Worm (Caenorhabditis elegans): ENCODE results near the gene acbp-7.

DNA sequence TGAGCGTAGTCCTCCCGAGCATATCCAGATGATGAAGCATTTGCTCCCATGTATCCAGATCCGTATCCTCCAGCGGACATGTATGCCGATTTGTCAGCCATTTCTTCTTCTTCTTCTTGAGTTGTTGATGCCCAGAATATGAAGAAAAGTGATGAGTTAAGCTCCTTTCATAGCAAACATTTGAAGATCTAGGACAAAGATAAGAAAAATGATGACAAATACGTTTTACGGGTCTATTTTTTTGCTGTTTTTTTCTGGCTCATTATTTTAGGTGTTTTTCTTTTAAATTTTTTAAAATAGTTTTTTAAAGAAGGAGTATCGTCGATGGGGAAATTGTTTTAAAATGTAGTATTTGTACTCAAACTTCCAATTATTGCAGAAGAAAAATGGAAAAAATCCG is 7.3 kb upstream of the acbp-7 start, which contains the start of gene nspd-9:
- no peak for TF ChIP-seq fos-1 (tag; optimal IDR thresholded peaks at IDR 0.05)
- no peak for TF ChIP-seq F13H6.1 (tag; optimal IDR thresholded peaks at IDR 0.05)
- no peak for TF ChIP-seq ama-1 (optimal IDR thresholded peaks at IDR 0.05)
- no peak for TF ChIP-seq unc-62 (GFP tag; optimal IDR thresholded peaks at IDR 0.05)
- no peak for TF ChIP-seq nhr-6 (tag; optimal IDR thresholded peaks at IDR 0.05)
- TF ChIP-seq elt-1 (tag; optimal IDR thresholded peaks at IDR 0.05) = no peak
- no peak for TF ChIP-seq unc-39 (tag; optimal IDR thresholded peaks at IDR 0.05)
- TF ChIP-seq ceh-16 (tag; optimal IDR thresholded peaks at IDR 0.05) = no peak
- TF ChIP-seq blmp-1 (tag; optimal IDR thresholded peaks at IDR 0.05; ENCODE audit: insufficient read depth) = no peak
- no peak for TF ChIP-seq lsy-2 (tag; optimal IDR thresholded peaks at IDR 0.05)
- TF ChIP-seq ztf-4 (tag; optimal IDR thresholded peaks at IDR 0.05) = no peak
- TF ChIP-seq lin-39 (tag; optimal IDR thresholded peaks at IDR 0.05) = no peak
- TF ChIP-seq ceh-82 (tag; optimal IDR thresholded peaks at IDR 0.05) = no peak

All from whole organism, L2 larva.